Worm (Caenorhabditis elegans) whole organism, L4 larva: Measurements from ENCODE around the gene Y38F1A.8.

Experiments used
- F10B5.3 ChIP-seq: sonication (generic microtip); optimal IDR thresholded peaks from 2 replicates; lab custom pipeline; 2016; ENCODE audit warnings: mild to moderate bottlenecking, missing genetic modification characterization, missing compliant biosample characterization
- F37D6.2 ChIP-seq: sonication (generic microtip); optimal IDR thresholded peaks from 2 replicates; lab custom pipeline; 2016; ENCODE audit warnings: mild to moderate bottlenecking, missing genetic modification characterization, missing compliant biosample characterization
- F49E8.2 ChIP-seq: sonication (generic microtip); optimal IDR thresholded peaks from 2 replicates; lab custom pipeline; 2016; ENCODE audit warnings: missing compliant biosample characterization, mild to moderate bottlenecking, missing genetic modification characterization, borderline replicate concordance
- Y5F2A.4 ChIP-seq: fragments of 200-800 bp; sonication (Bioruptor generic); optimal IDR thresholded peaks from 2 replicates; lab custom pipeline; 2018; ENCODE audit warnings: mild to moderate bottlenecking, missing genetic modification characterization, missing compliant biosample characterization
- ZK546.5 ChIP-seq, 2 experiments: sonication (generic microtip); optimal IDR thresholded peaks; 2 replicates each; lab custom pipeline; 2017; ENCODE audit warnings: missing biosample characterization in 2 of 2, missing genetic modification characterization in 2 of 2
- aha-1 ChIP-seq: fragments of 150-350 bp; peaks from one replicate; lab custom pipeline; 2014; ENCODE audit warnings: missing biosample characterization, missing genetic modification characterization
- ama-1 ChIP-seq: fragments of 150-350 bp; optimal IDR thresholded peaks from 2 replicates; lab custom pipeline; 2014; ENCODE audit warnings: inconsistent platforms, mixed read lengths
- ceh-32 ChIP-seq: sonication (generic microtip); optimal IDR thresholded peaks from 2 replicates; lab custom pipeline; 2016; ENCODE audit warnings: mild to moderate bottlenecking, missing genetic modification characterization, missing compliant biosample characterization; ENCODE audit not compliant: poor library complexity
- ctbp-1 ChIP-seq: fragments of 200-800 bp; sonication (Bioruptor generic); IDR thresholded peaks from 2 replicates; pipeline ENCODE4 v1.3.6; 2022; ENCODE audit warnings: missing genetic modification reagents, missing genetic modification characterization, missing compliant biosample characterization
- dmd-8 ChIP-seq: fragments of 200-800 bp; sonication (Bioruptor generic); IDR thresholded peaks from 2 replicates; pipeline ENCODE4 v1.3.6; 2022; ENCODE audit warnings: missing genetic modification characterization, missing compliant biosample characterization
- egl-43 ChIP-seq: fragments of 200-800 bp; sonication (Bioruptor generic); IDR thresholded peaks from 2 replicates; pipeline ENCODE4 v1.3.6; 2022; ENCODE audit warnings: missing genetic modification reagents, missing genetic modification characterization, missing compliant biosample characterization
- fkh-10 ChIP-seq: fragments of 150-350 bp; optimal IDR thresholded peaks from 2 replicates; lab custom pipeline; 2014; ENCODE audit warnings: missing biosample characterization, missing genetic modification reagents, missing genetic modification characterization
- hif-1 ChIP-seq, 2 experiments: sonication (generic microtip); optimal IDR thresholded peaks; 2 replicates each; lab custom pipeline; 2016 to 2017; ENCODE audit warnings: missing compliant biosample characterization in 2 of 2, missing genetic modification characterization in 2 of 2, missing genetic modification reagents in 2 of 2, missing genotype in 2 of 2, mild to moderate bottlenecking in 1 of 2
- hlh-11 ChIP-seq: fragments of 200-800 bp; sonication (Bioruptor generic); optimal IDR thresholded peaks from 2 replicates; lab custom pipeline; 2018; ENCODE audit warnings: mild to moderate bottlenecking, missing genetic modification characterization, missing compliant biosample characterization
- jun-1 ChIP-seq: fragments of 150-350 bp; optimal IDR thresholded peaks from 2 replicates; lab custom pipeline; 2014; ENCODE audit warnings: missing biosample characterization, missing genetic modification reagents, missing genetic modification characterization
- lin-13 ChIP-seq: fragments of 150-350 bp; optimal IDR thresholded peaks from 2 replicates; lab custom pipeline; 2014; ENCODE audit warnings: missing biosample characterization, missing genetic modification reagents, missing genetic modification characterization
- mxl-3 ChIP-seq: fragments of 200-800 bp; sonication (Bioruptor generic); optimal IDR thresholded peaks from 2 replicates; lab custom pipeline; 2018; ENCODE audit warnings: mild to moderate bottlenecking, missing genetic modification characterization, missing compliant biosample characterization
- nhr-10 ChIP-seq: fragments of 150-350 bp; optimal IDR thresholded peaks from 2 replicates; lab custom pipeline; 2014; ENCODE audit warnings: missing biosample characterization, missing genetic modification characterization
- nhr-11 ChIP-seq: fragments of 150-350 bp; optimal IDR thresholded peaks from 2 replicates; lab custom pipeline; 2014; ENCODE audit warnings: missing biosample characterization, missing genetic modification characterization
- nhr-237 ChIP-seq: sonication (generic microtip); optimal IDR thresholded peaks from 2 replicates; lab custom pipeline; 2017; ENCODE audit warnings: missing biosample characterization, missing genetic modification characterization
- nhr-25 ChIP-seq: sonication (generic microtip); optimal IDR thresholded peaks from 2 replicates; lab custom pipeline; 2017; ENCODE audit warnings: missing genetic modification characterization, mild to moderate bottlenecking, missing compliant biosample characterization, antibody characterized with exemption, moderate library complexity, borderline replicate concordance; ENCODE audit not compliant: insufficient read depth
- nhr-41 ChIP-seq: fragments of 200-800 bp; sonication (Bioruptor generic); IDR thresholded peaks from 2 replicates; pipeline ENCODE4 v1.3.6; 2022; ENCODE audit warnings: missing genetic modification reagents, missing genetic modification characterization, missing compliant biosample characterization
- nhr-42 ChIP-seq: fragments of 200-800 bp; sonication (Bioruptor generic); IDR thresholded peaks from 2 replicates; pipeline ENCODE4 v1.3.6; 2022; ENCODE audit warnings: missing genetic modification characterization, missing compliant biosample characterization
- nhr-48 ChIP-seq: sonication (generic microtip); optimal IDR thresholded peaks from 2 replicates; lab custom pipeline; 2016; ENCODE audit warnings: mild to moderate bottlenecking, missing genetic modification characterization, missing compliant biosample characterization
- php-3 ChIP-seq: fragments of 200-800 bp; sonication (Bioruptor generic); IDR thresholded peaks from 2 replicates; pipeline ENCODE4 v1.3.6; 2022; ENCODE audit warnings: missing genetic modification reagents, missing genetic modification characterization, missing compliant biosample characterization
- sdz-12 ChIP-seq: fragments of 200-800 bp; sonication (Bioruptor generic); optimal IDR thresholded peaks from 2 replicates; lab custom pipeline; 2018; ENCODE audit warnings: mild to moderate bottlenecking, missing genetic modification characterization, missing compliant biosample characterization
- skn-1 ChIP-seq: fragments of 150-350 bp; optimal IDR thresholded peaks from 2 replicates; lab custom pipeline; 2014; ENCODE audit warnings: missing biosample characterization, missing genetic modification characterization
- snpc-1.2 ChIP-seq: fragments of 200-800 bp; sonication (Bioruptor generic); IDR thresholded peaks from 2 replicates; pipeline ENCODE4 v1.3.6; 2022; ENCODE audit warnings: missing genetic modification reagents, missing genetic modification characterization, missing compliant biosample characterization
- snpc-4 ChIP-seq: fragments of 150-350 bp; optimal IDR thresholded peaks from 2 replicates; lab custom pipeline; 2014; ENCODE audit warnings: missing biosample characterization, missing genetic modification characterization
- spr-1 ChIP-seq: sonication (generic microtip); optimal IDR thresholded peaks from 2 replicates; lab custom pipeline; 2016; ENCODE audit warnings: mild to moderate bottlenecking, missing genetic modification characterization, missing compliant biosample characterization
- tra-1 ChIP-seq: fragments of 200-800 bp; sonication (Bioruptor generic); IDR thresholded peaks from 2 replicates; pipeline ENCODE4 v1.3.6; 2022; ENCODE audit warnings: missing genetic modification reagents, missing genetic modification characterization, missing compliant biosample characterization
- unc-62 ChIP-seq, 3 experiments: fragments of 150-350 bp in 1 of 3; sonication (generic microtip); optimal IDR thresholded peaks in 2 of 3; peaks in 1 of 3; 1 replicate in 1 of 3; 2 replicates in 2 of 3; lab custom pipeline; 2014 to 2017; ENCODE audit warnings: missing biosample characterization in 3 of 3, missing genetic modification characterization in 3 of 3, missing genetic modification reagents in 3 of 3, missing genotype in 1 of 3
- zag-1 ChIP-seq: fragments of 150-350 bp; optimal IDR thresholded peaks from 2 replicates; lab custom pipeline; 2014; ENCODE audit warnings: missing biosample characterization, missing genetic modification characterization
- zfp-2 ChIP-seq: sonication (generic microtip); optimal IDR thresholded peaks from 2 replicates; lab custom pipeline; 2016; ENCODE audit warnings: mild to moderate bottlenecking, missing genetic modification characterization, missing compliant biosample characterization

Y38F1A.8 gene

DNA sequence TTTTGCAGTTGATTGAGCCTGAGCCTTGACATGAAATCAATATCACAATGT, 35.3 kb downstream of the Y38F1A.8 start, which contains the start of gene ptr-18:
TSS of gene ptr-18 (plus strand) at position 9 of the 51 bp plus-strand sequence.
- TF ChIP-seq egl-43 (GFP tag; lab: Robert Waterston, UW) (no peak), ceh-32 (tag; lab: Kevin White, UChicago) (no peak), jun-1 (tag; lab: Kevin White, UChicago) (no peak), mxl-3 (GFP tag; lab: Kevin White, UChicago) (no peak), skn-1 (tag; lab: Kevin White, UChicago) (no peak), ctbp-1 (GFP tag; lab: Robert Waterston, UW) (no peak), ZK546.5 (tag; optimal IDR thresholded peaks at IDR 0.05; lab: Kevin White, UChicago) (no peak), F37D6.2 (tag; lab: Kevin White, UChicago) (no peak), tra-1 (GFP tag; lab: Robert Waterston, UW) (no peak)

DNA sequence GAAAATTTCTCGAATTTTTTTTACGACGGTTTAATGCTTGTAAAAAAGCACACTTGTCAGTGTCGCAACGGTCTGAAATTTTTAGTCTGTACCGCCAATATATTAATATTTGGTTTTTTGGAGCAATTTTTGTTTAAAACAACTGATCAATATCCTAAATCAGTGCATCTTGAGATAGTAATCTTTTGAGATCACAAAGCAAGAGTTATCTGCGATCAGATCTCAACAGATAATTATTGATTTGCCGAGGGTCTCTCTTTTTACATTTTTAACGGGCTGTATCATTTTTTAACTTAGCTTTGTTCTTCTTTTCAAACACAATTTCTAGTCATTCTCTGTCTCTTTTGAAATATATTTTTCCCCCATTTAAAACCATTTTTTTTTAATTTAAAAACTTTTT, 35.5 kb downstream of the Y38F1A.8 start:
- no peak for TF ChIP-seq spr-1 (tag; lab: Kevin White, UChicago)
- TF ChIP-seq nhr-237 (tag; lab: Kevin White, UChicago): no peak
- no peak for TF ChIP-seq ama-1 (lab: Kevin White, UChicago)
- TF ChIP-seq snpc-4 (tag; lab: Kevin White, UChicago): no peak
- TF ChIP-seq F49E8.2 (tag; lab: Kevin White, UChicago): no peak
- TF ChIP-seq php-3 (GFP tag; lab: Robert Waterston, UW): no peak
- no peak for TF ChIP-seq zfp-2 (tag; lab: Kevin White, UChicago)
- no peak for TF ChIP-seq zag-1 (tag; lab: Kevin White, UChicago)
- TF ChIP-seq ZK546.5 (tag; optimal IDR thresholded peaks at IDR 0.05; lab: Kevin White, UChicago): no peak
- TF ChIP-seq dmd-8 (GFP tag; lab: Robert Waterston, UW): no peak
- TF ChIP-seq F10B5.3 (tag; lab: Kevin White, UChicago): no peak

DNA sequence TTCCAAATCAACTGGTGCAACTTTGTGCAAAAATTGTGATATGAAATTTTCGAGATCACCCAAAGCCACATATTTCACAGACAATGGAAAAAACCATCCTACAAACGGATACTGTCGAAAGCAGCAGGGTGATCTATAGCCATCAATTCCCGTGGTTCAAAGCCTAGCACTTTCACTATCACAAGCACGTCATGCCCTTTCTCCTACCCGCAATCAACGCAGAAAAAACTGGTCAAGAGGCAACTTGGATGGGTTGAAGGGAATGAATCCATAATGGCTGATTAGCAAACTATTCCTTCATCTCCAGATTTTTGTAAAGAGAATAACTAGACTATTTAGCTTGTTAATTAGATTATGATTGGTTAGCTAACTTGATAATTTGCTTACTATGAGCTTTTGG, 38.9 kb downstream of the Y38F1A.8 start:
- peak; percentile 86 for TF ChIP-seq aha-1 (tag; lab: Kevin White, UChicago)
- TF ChIP-seq F10B5.3 (tag; lab: Kevin White, UChicago): no peak

DNA sequence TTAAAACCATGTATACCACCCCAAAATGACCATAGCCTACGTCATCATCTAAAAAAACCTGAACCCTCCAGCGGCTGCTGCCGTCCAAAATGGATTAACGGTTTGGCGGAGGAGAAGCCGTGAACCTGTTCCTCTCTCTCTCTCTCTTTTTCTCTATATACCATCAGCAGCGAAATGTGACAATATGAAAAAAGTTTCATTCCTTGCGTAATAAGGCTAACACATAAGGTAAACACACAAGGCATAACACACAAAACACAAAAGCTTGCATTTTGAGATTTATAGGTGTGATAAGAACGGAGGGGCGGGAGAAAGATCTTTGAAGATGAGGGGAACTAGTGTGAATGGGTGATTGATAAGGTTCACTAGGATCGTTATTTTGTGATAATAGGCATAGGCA, 39.4 kb downstream of the Y38F1A.8 start:
- TF ChIP-seq nhr-48 (tag; lab: Kevin White, UChicago) (peak; percentile 42), hlh-11 (tag; lab: Kevin White, UChicago) (peak; percentile 45), Y5F2A.4 (GFP tag; lab: Kevin White, UChicago) (no peak)

DNA sequence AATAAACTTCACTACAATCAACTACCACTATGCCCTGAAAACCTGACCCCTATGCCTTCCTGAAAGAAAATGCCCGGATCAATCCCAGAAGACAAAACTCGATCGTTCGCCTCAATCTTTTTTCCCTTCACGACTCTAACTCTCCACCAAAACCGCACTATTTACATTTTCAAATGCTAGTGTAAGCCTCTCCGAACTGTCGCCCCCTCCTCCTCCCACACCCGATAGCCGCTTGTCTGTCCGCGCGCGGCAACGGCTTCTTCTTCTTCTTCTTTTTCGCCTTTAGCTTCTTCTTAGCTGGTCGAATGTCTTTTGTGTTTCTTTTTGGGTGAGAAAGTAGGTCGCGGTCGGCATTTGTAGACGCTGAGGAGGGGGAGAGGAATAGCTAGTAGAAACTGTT, 40.4 kb downstream of the Y38F1A.8 start:
- TF ChIP-seq ceh-32 (tag; lab: Kevin White, UChicago): no peak
- TF ChIP-seq spr-1 (tag; lab: Kevin White, UChicago): no peak
- no peak for TF ChIP-seq F10B5.3 (tag; lab: Kevin White, UChicago)
- TF ChIP-seq sdz-12: no peak
- peak in 1 of 2 experiments; percentile 81 for TF ChIP-seq unc-62 (GFP tag; optimal IDR thresholded peaks at IDR 0.05 in 1 of 2; lab: Kevin White, UChicago)
- no peak for TF ChIP-seq unc-62 (tag; optimal IDR thresholded peaks at IDR 0.05; lab: Kevin White, UChicago)
- TF ChIP-seq egl-43 (GFP tag; lab: Robert Waterston, UW): no peak
- TF ChIP-seq, all 104 proteins: peak for 1

DNA sequence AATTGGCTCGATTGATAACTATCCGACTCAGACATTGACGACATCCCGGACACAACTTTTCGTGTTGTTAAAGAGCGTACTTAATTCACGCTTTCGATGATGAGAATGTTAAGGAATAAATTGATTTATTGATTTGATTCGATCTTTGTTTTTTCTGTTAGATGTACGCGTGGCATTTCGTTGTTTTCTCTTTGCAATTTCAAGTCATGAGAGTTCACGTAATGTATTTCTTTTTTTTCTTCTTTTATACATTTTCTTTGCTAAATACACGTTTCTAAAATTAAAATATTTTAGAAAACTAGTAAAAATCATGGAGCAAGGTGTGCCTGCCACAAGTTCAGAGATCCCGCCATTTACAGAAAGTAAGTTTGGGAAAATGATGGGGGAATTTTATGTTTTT, 46.0 kb downstream of the Y38F1A.8 start, which contains the start of the genes Y38F1A.1 and Y38F1A.2:
TSS of gene Y38F1A.1 (minus strand) at position 101 of the 400 bp plus-strand sequence.
TSS of gene Y38F1A.2 (plus strand) at position 289 of the 400 bp plus-strand sequence.
- TF ChIP-seq lin-13 (GFP tag; lab: Kevin White, UChicago) (no peak), sdz-12 (no peak), nhr-41 (GFP tag; lab: Robert Waterston, UW) (no peak), jun-1 (tag; lab: Kevin White, UChicago) (no peak), nhr-42 (GFP tag; lab: Robert Waterston, UW) (no peak), php-3 (GFP tag; lab: Robert Waterston, UW) (no peak), nhr-11 (tag; lab: Kevin White, UChicago) (no peak), nhr-25 (no peak), hif-1 (tag; optimal IDR thresholded peaks at IDR 0.05; lab: Kevin White, UChicago) (no peak), Y5F2A.4 (GFP tag; lab: Kevin White, UChicago) (no peak), fkh-10 (no peak), nhr-237 (tag; lab: Kevin White, UChicago) (no peak), snpc-1.2 (no peak), nhr-10 (tag; lab: Kevin White, UChicago) (no peak)
